Worm (Caenorhabditis elegans): ENCODE results near the gene F48B9.3.
A peak's percentile ranks its signal among the peaks of the same experiment; 100 is the strongest.

Gene F48B9.3

ce11 chrX:2164751-2165150, at the start of gene F48B9.3:
Gene F48B9.3, plus strand, starts transcription at chrX:2165051.
- TF ChIP-seq cog-1 (tag; optimal IDR thresholded peaks at IDR 0.05) (no peak), ztf-29 (GFP tag; IDR thresholded peaks at IDR 0.05) (no peak), med-1 (GFP tag; optimal IDR thresholded peaks at IDR 0.05; ENCODE audit: insufficient read depth) (no peak), T22C8.4 (GFP tag; IDR thresholded peaks at IDR 0.05) (no peak), tab-1 (GFP tag; IDR thresholded peaks at IDR 0.05) (no peak), ref-1 (GFP tag; conservative IDR thresholded peaks at IDR 0.05) (no peak), flt-1 (GFP tag; IDR thresholded peaks at IDR 0.05) (no peak), klf-2 (GFP tag; conservative IDR thresholded peaks at IDR 0.05) (no peak), ztf-23 (GFP tag; IDR thresholded peaks at IDR 0.05) (no peak)

DNA sequence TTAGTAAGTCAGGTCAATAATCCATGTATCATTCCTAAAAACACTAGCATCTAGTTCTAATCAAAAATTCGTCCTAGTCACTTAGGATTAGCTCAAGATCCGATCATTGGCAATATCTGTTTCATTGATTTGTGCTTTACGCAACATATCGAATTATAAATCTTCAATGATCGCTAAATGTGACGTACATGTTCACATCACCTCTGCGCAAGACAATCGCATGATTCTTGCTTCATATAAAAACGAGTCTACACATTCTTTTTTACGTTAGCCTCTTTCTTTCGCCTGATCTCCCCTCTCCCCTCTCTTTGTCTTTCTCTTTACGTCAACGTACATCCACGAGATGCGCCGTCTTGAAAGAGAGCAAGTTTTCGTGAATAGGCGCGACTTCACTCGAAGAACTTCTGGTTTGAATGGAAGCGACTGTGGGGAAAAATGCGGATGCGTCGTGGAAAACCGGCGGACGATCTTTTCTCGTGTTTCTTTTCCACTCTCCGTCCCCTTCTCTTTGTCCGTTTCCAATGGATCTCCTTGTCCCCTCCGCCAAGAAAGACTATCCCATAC, 48.5 kb upstream of the F48B9.3 start:
- TF ChIP-seq ztf-29 (GFP tag; IDR thresholded peaks at IDR 0.05) (no peak), tab-1 (GFP tag; IDR thresholded peaks at IDR 0.05) (no peak), cog-1 (tag; optimal IDR thresholded peaks at IDR 0.05) (no peak), ztf-23 (GFP tag; IDR thresholded peaks at IDR 0.05) (no peak), T22C8.4 (GFP tag; IDR thresholded peaks at IDR 0.05) (no peak), flt-1 (GFP tag; IDR thresholded peaks at IDR 0.05) (no peak), med-1 (GFP tag; optimal IDR thresholded peaks at IDR 0.05; ENCODE audit: insufficient read depth) (no peak), klf-2 (GFP tag; conservative IDR thresholded peaks at IDR 0.05) (no peak), ref-1 (GFP tag; conservative IDR thresholded peaks at IDR 0.05) (no peak)

DNA sequence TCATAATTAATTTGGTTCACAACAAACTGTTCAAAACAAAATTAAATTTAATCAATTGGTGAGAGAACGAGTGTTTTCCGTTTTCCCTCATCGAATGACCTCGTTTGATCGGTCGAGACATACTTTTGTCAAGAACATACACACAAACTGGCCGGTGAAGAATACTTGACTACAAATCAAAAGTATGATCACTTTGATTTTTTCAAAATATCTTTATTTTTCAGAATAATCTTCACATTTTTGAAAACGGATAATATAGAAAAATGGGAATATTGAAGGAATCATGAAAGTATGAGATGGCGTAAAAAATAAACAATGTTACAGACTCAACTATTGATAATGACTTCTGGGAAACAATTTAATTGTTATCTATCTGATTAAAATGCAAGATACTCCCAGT, 46.7 kb upstream of the F48B9.3 start, which contains the start of gene swip-10:
Gene swip-10, minus strand, starts transcription at position 101 of the 400 bp plus-strand sequence.
- TF ChIP-seq T22C8.4 (GFP tag; IDR thresholded peaks at IDR 0.05) (no peak), flt-1 (GFP tag; IDR thresholded peaks at IDR 0.05) (no peak), ref-1 (GFP tag; conservative IDR thresholded peaks at IDR 0.05) (no peak), ztf-29 (GFP tag; IDR thresholded peaks at IDR 0.05) (no peak), med-1 (GFP tag; optimal IDR thresholded peaks at IDR 0.05; ENCODE audit: insufficient read depth) (no peak), tab-1 (GFP tag; IDR thresholded peaks at IDR 0.05) (no peak), klf-2 (GFP tag; conservative IDR thresholded peaks at IDR 0.05) (no peak), ztf-23 (GFP tag; IDR thresholded peaks at IDR 0.05) (no peak), cog-1 (tag; optimal IDR thresholded peaks at IDR 0.05) (no peak)

DNA sequence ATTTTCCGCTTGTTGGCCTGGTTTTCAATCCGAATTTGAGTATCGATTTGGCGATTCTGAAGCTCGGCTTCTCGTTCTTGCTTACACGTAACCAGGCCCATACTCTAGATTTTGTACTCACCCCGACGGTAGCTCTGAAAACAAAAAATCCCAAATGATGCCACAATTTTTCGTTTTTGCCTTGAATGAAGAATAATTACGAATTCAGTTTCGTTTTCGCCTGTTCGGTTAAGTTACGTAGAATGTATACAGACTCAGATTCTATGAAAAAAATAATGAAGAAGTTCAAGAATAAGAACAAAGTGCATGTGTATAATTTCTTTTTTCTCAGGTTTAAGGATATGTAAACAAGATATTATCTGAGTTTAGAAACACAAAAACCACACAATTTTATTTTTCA, 43.9 kb upstream of the F48B9.3 start, which contains the start of gene gpa-5:
Gene gpa-5, minus strand, starts transcription at position 101 of the 400 bp plus-strand sequence.
- TF ChIP-seq T22C8.4 (GFP tag; IDR thresholded peaks at IDR 0.05) (no peak), tab-1 (GFP tag; IDR thresholded peaks at IDR 0.05) (no peak), ref-1 (GFP tag; conservative IDR thresholded peaks at IDR 0.05) (no peak), flt-1 (GFP tag; IDR thresholded peaks at IDR 0.05) (no peak), med-1 (GFP tag; optimal IDR thresholded peaks at IDR 0.05; ENCODE audit: insufficient read depth) (no peak), klf-2 (GFP tag; conservative IDR thresholded peaks at IDR 0.05) (no peak), cog-1 (tag; optimal IDR thresholded peaks at IDR 0.05) (no peak), ztf-29 (GFP tag; IDR thresholded peaks at IDR 0.05) (no peak), ztf-23 (GFP tag; IDR thresholded peaks at IDR 0.05) (no peak)

ce11 chrX:2130141-2130540, 34.7 kb upstream of the F48B9.3 start, which contains the start of gene F53B1.8:
Gene F53B1.8, minus strand, starts transcription at chrX:2130241.
- TF ChIP-seq T22C8.4 (GFP tag; IDR thresholded peaks at IDR 0.05): no peak
- TF ChIP-seq tab-1 (GFP tag; IDR thresholded peaks at IDR 0.05): no peak
- no peak for TF ChIP-seq med-1 (GFP tag; optimal IDR thresholded peaks at IDR 0.05; ENCODE audit: insufficient read depth)
- TF ChIP-seq ztf-23 (GFP tag; IDR thresholded peaks at IDR 0.05): no peak
- no peak for TF ChIP-seq flt-1 (GFP tag; IDR thresholded peaks at IDR 0.05)
- no peak for TF ChIP-seq ztf-29 (GFP tag; IDR thresholded peaks at IDR 0.05)

DNA sequence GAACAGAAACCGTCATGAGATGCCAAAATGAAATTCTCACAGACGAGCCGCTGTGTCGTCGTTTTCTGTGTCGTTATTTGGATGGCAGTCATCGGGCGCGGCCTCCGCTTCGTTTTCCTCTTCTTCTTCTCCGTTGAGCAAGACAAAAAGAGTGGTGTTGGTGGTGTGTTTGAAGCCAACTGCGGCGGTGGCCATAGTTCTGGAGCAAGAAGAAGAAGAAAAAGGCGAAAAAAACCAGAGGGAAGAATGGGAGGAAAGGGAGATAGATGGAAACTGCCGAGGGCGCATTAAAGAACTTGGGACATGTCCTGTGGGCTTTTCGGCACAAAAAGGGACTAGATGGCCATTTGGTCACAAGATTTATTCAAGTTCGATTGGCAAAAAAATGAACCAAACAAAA, 33.2 kb upstream of the F48B9.3 start, which contains the start of gene F53B1.9:
Gene F53B1.9, minus strand, starts transcription at position 195 of the 400 bp plus-strand sequence.
- no peak for TF ChIP-seq ref-1 (GFP tag; conservative IDR thresholded peaks at IDR 0.05)
- no peak for TF ChIP-seq tab-1 (GFP tag; IDR thresholded peaks at IDR 0.05)
- no peak for TF ChIP-seq flt-1 (GFP tag; IDR thresholded peaks at IDR 0.05)
- TF ChIP-seq T22C8.4 (GFP tag; IDR thresholded peaks at IDR 0.05): no peak
- no peak for TF ChIP-seq cog-1 (tag; optimal IDR thresholded peaks at IDR 0.05)
- TF ChIP-seq ztf-29 (GFP tag; IDR thresholded peaks at IDR 0.05): no peak
- TF ChIP-seq ztf-23 (GFP tag; IDR thresholded peaks at IDR 0.05): no peak
- TF ChIP-seq klf-2 (GFP tag; conservative IDR thresholded peaks at IDR 0.05): no peak
- TF ChIP-seq med-1 (GFP tag; optimal IDR thresholded peaks at IDR 0.05; ENCODE audit: insufficient read depth): no peak

DNA sequence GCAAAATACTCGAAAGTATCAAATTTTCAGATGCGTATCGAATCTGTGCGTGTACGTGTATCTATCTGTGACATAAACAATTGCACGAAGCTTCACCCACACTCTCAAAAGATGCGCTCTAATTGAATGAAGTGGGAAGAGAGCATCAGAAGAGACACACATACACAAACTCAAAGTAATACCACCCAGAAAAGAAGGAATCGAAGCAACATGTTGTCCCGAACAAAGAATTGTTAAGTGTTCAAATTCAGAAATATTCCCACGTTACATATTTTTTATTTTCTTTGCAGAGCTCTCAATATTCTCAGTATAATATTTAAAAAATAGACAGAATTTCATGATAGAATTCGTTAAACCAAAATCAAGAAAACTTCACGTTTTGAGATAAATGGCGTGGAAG, 27.9 kb upstream of the F48B9.3 start:
- TF ChIP-seq med-1 (GFP tag; optimal IDR thresholded peaks at IDR 0.05; ENCODE audit: insufficient read depth) (no peak), cog-1 (tag; optimal IDR thresholded peaks at IDR 0.05) (no peak), tab-1 (GFP tag; IDR thresholded peaks at IDR 0.05) (no peak), klf-2 (GFP tag; conservative IDR thresholded peaks at IDR 0.05) (no peak), ztf-29 (GFP tag; IDR thresholded peaks at IDR 0.05) (no peak), ztf-23 (GFP tag; IDR thresholded peaks at IDR 0.05) (no peak), T22C8.4 (GFP tag; IDR thresholded peaks at IDR 0.05) (no peak), ref-1 (GFP tag; conservative IDR thresholded peaks at IDR 0.05) (no peak), flt-1 (GFP tag; IDR thresholded peaks at IDR 0.05) (no peak)

- TF ChIP-seq klf-2 (GFP tag; conservative IDR thresholded peaks at IDR 0.05) (no peak), cog-1 (tag; optimal IDR thresholded peaks at IDR 0.05) (no peak), T22C8.4 (GFP tag; IDR thresholded peaks at IDR 0.05) (no peak), med-1 (GFP tag; optimal IDR thresholded peaks at IDR 0.05; ENCODE audit: insufficient read depth) (no peak), flt-1 (GFP tag; IDR thresholded peaks at IDR 0.05) (no peak), ztf-23 (GFP tag; IDR thresholded peaks at IDR 0.05) (no peak), ztf-29 (GFP tag; IDR thresholded peaks at IDR 0.05) (no peak), tab-1 (GFP tag; IDR thresholded peaks at IDR 0.05) (no peak)
These were observed 25.9 kb upstream of the F48B9.3 start for ce11 chrX:2138923-2139322.

- TF ChIP-seq T22C8.4 (GFP tag; IDR thresholded peaks at IDR 0.05): no peak
- TF ChIP-seq ref-1 (GFP tag; conservative IDR thresholded peaks at IDR 0.05): no peak
- TF ChIP-seq ztf-23 (GFP tag; IDR thresholded peaks at IDR 0.05): 0 out of 2 replicates have a peak, but pooled peaks have one; percentile 28
- no peak for TF ChIP-seq cog-1 (tag; optimal IDR thresholded peaks at IDR 0.05)
These were observed 24.2 kb upstream of the F48B9.3 start for ce11 chrX:2140610-2141009.

- TF ChIP-seq T22C8.4 (GFP tag; IDR thresholded peaks at IDR 0.05) (no peak), med-1 (GFP tag; optimal IDR thresholded peaks at IDR 0.05; ENCODE audit: insufficient read depth) (no peak), tab-1 (GFP tag; IDR thresholded peaks at IDR 0.05) (no peak), ref-1 (GFP tag; conservative IDR thresholded peaks at IDR 0.05) (no peak), flt-1 (GFP tag; IDR thresholded peaks at IDR 0.05) (no peak), cog-1 (tag; optimal IDR thresholded peaks at IDR 0.05) (no peak), ztf-29 (GFP tag; IDR thresholded peaks at IDR 0.05) (no peak), klf-2 (GFP tag; conservative IDR thresholded peaks at IDR 0.05) (no peak), ztf-23 (GFP tag; IDR thresholded peaks at IDR 0.05) (no peak)
These were observed 20.6 kb upstream of the F48B9.3 start for ce11 chrX:2144236-2144635.

Measured in whole organism, midembryonic.